Worm (Caenorhabditis elegans) whole organism, young adult: Measurements from ENCODE around the gene nrde-3.

ENCODE experiments used
- B0019.2 ChIP-seq: fragments of 200-800 bp; sonication (Bioruptor generic); conservative IDR thresholded peaks from 2 replicates; pipeline ENCODE4 v1.3.6; 2022; ENCODE audit warnings: missing genetic modification reagents, missing genetic modification characterization, missing compliant biosample characterization
- B0035.1 ChIP-seq: sonication (generic microtip); optimal IDR thresholded peaks from 2 replicates; lab custom pipeline; 2016; ENCODE audit warnings: missing genetic modification characterization, mild to moderate bottlenecking, missing compliant biosample characterization, missing genotype, missing genetic modification reagents
- D2030.7 ChIP-seq: fragments of 200-800 bp; sonication (Bioruptor generic); IDR thresholded peaks from 2 replicates; pipeline ENCODE4 v1.3.6; 2022; ENCODE audit warnings: missing genetic modification reagents, missing genetic modification characterization, missing compliant biosample characterization
- F10E7.11 ChIP-seq: sonication (generic microtip); optimal IDR thresholded peaks from 2 replicates; lab custom pipeline; 2017; ENCODE audit warnings: mild to moderate bottlenecking, missing genetic modification characterization, moderate library complexity, missing compliant biosample characterization
- F22D6.2 ChIP-seq: sonication (generic microtip); optimal IDR thresholded peaks from 2 replicates; lab custom pipeline; 2016; ENCODE audit warnings: mild to moderate bottlenecking, missing genetic modification characterization, missing compliant biosample characterization
- F23B12.7 ChIP-seq: sonication (generic microtip); optimal IDR thresholded peaks from 2 replicates; lab custom pipeline; 2017; ENCODE audit warnings: missing genetic modification characterization, mild to moderate bottlenecking, missing compliant biosample characterization, antibody characterized with exemption, moderate library complexity; ENCODE audit not compliant: insufficient read depth
- F49E8.2 ChIP-seq: sonication (generic microtip); optimal IDR thresholded peaks from 3 replicates; lab custom pipeline; 2017; ENCODE audit warnings: missing genetic modification characterization, mild to moderate bottlenecking, missing compliant biosample characterization, antibody characterized with exemption, moderate library complexity; ENCODE audit not compliant: insufficient read depth
- F55B11.4 ChIP-seq: sonication (generic microtip); optimal IDR thresholded peaks from 2 replicates; lab custom pipeline; 2016; ENCODE audit warnings: missing compliant biosample characterization, missing genetic modification characterization, borderline replicate concordance; ENCODE audit not compliant: insufficient read depth
- F57C9.4 ChIP-seq: sonication (generic microtip); optimal IDR thresholded peaks from 2 replicates; lab custom pipeline; 2017; ENCODE audit warnings: mild to moderate bottlenecking, missing genetic modification characterization, missing compliant biosample characterization
- K11D2.4 ChIP-seq: fragments of 200-800 bp; sonication (Bioruptor generic); IDR thresholded peaks from 2 replicates; pipeline ENCODE4 v1.3.6; 2022; ENCODE audit warnings: missing genetic modification reagents, missing genetic modification characterization, missing compliant biosample characterization
- Y53G8AR.9 ChIP-seq: fragments of 200-800 bp; sonication (Bioruptor generic); conservative IDR thresholded peaks from 2 replicates; pipeline ENCODE4 v1.3.6; 2022; ENCODE audit warnings: missing genetic modification reagents, missing genetic modification characterization, missing compliant biosample characterization
- Y95B8A.8 ChIP-seq: fragments of 200-800 bp; sonication (Bioruptor generic); IDR thresholded peaks from 2 replicates; pipeline ENCODE4 v1.3.6; 2022; ENCODE audit warnings: missing genetic modification reagents, missing genetic modification characterization, missing compliant biosample characterization
- ama-1 ChIP-seq, 3 experiments: fragments of 150-350 bp in 1 of 3; sonication (generic microtip) in 2 of 3; optimal IDR thresholded peaks; 2 replicates each; lab custom pipeline; 2014 to 2018; ENCODE audit warnings: missing biosample characterization in 2 of 3, missing genetic modification characterization in 2 of 3, missing genetic modification reagents in 2 of 3
- athp-1 ChIP-seq: sonication (generic microtip); optimal IDR thresholded peaks from 2 replicates; lab custom pipeline; 2017; ENCODE audit warnings: mild to moderate bottlenecking, missing genetic modification characterization, missing compliant biosample characterization
- attf-3 ChIP-seq: fragments of 200-800 bp; sonication (Bioruptor generic); conservative IDR thresholded peaks from 2 replicates; pipeline ENCODE4 v1.3.6; 2022; ENCODE audit warnings: missing genetic modification reagents, missing genetic modification characterization, missing compliant biosample characterization
- attf-5 ChIP-seq: fragments of 200-800 bp; sonication (Bioruptor generic); optimal IDR thresholded peaks from 2 replicates; lab custom pipeline; 2018; ENCODE audit warnings: mild to moderate bottlenecking, missing genetic modification characterization, missing compliant biosample characterization
- bed-1 ChIP-seq: fragments of 200-800 bp; sonication (Bioruptor generic); IDR thresholded peaks from 2 replicates; pipeline ENCODE4 v1.3.6; 2022; ENCODE audit warnings: missing genetic modification reagents, missing genetic modification characterization, missing compliant biosample characterization
- cebp-2 ChIP-seq: fragments of 200-800 bp; sonication (Bioruptor generic); IDR thresholded peaks from 2 replicates; pipeline ENCODE4 v1.3.6; 2022; ENCODE audit warnings: missing genetic modification characterization, missing compliant biosample characterization
- ceh-27 ChIP-seq: fragments of 200-800 bp; sonication (Bioruptor generic); optimal IDR thresholded peaks from 2 replicates; lab custom pipeline; 2018; ENCODE audit warnings: mild to moderate bottlenecking, missing genetic modification characterization, moderate library complexity, missing compliant biosample characterization
- ceh-91 ChIP-seq: fragments of 200-800 bp; sonication (Bioruptor generic); IDR thresholded peaks from 2 replicates; pipeline ENCODE4 v1.3.6; 2022; ENCODE audit warnings: missing genetic modification reagents, missing genetic modification characterization, missing compliant biosample characterization
- egl-18 ChIP-seq: fragments of 200-800 bp; sonication (Bioruptor generic); IDR thresholded peaks from 2 replicates; pipeline ENCODE4 v1.3.6; 2022; ENCODE audit warnings: missing genetic modification reagents, missing genetic modification characterization, missing compliant biosample characterization
- egl-44 ChIP-seq: fragments of 200-800 bp; sonication (Bioruptor generic); IDR thresholded peaks from 2 replicates; pipeline ENCODE4 v1.3.6; 2022; ENCODE audit warnings: missing genetic modification reagents, missing genetic modification characterization, missing compliant biosample characterization
- ekl-4 ChIP-seq: fragments of 200-800 bp; sonication (Bioruptor generic); IDR thresholded peaks from 2 replicates; pipeline ENCODE4 v1.3.6; 2022; ENCODE audit warnings: missing genetic modification reagents, missing genetic modification characterization, missing compliant biosample characterization
- gei-17 ChIP-seq: fragments of 200-800 bp; sonication (Bioruptor generic); optimal IDR thresholded peaks from 2 replicates; lab custom pipeline; 2018; ENCODE audit warnings: mild to moderate bottlenecking, missing genetic modification characterization, missing compliant biosample characterization
- hmg-20 ChIP-seq: fragments of 200-800 bp; sonication (Bioruptor generic); IDR thresholded peaks from 2 replicates; pipeline ENCODE4 v1.3.6; 2022; ENCODE audit warnings: missing genetic modification reagents, missing genetic modification characterization, missing compliant biosample characterization
- hsf-1 ChIP-seq: fragments of 200-800 bp; sonication (Bioruptor generic); IDR thresholded peaks from 2 replicates; pipeline ENCODE4 v1.3.6; 2022; ENCODE audit warnings: missing genetic modification reagents, missing genetic modification characterization, missing compliant biosample characterization
- let-607 ChIP-seq, 2 experiments: fragments of 200-800 bp in 1 of 2; sonication (Bioruptor generic) in 1 of 2; sonication (generic microtip) in 1 of 2; optimal IDR thresholded peaks; 2 replicates each; lab custom pipeline; 2016 to 2018; ENCODE audit warnings: mild to moderate bottlenecking in 2 of 2, missing compliant biosample characterization in 2 of 2, missing genetic modification characterization in 2 of 2, moderate library complexity in 2 of 2, missing genotype in 1 of 2
- lin-40 ChIP-seq: sonication (generic microtip); optimal IDR thresholded peaks from 2 replicates; lab custom pipeline; 2016; ENCODE audit warnings: missing genetic modification characterization, mild to moderate bottlenecking, missing compliant biosample characterization, missing genotype, missing genetic modification reagents
- lsl-1 ChIP-seq: fragments of 200-800 bp; sonication (Bioruptor generic); optimal IDR thresholded peaks from 2 replicates; lab custom pipeline; 2018; ENCODE audit warnings: mild to moderate bottlenecking, missing genetic modification characterization, moderate library complexity, missing compliant biosample characterization
- lsy-27 ChIP-seq: sonication (generic microtip); optimal IDR thresholded peaks from 2 replicates; lab custom pipeline; 2017; ENCODE audit warnings: missing genetic modification characterization, mild to moderate bottlenecking, missing compliant biosample characterization, antibody characterized with exemption, missing genotype, borderline replicate concordance; ENCODE audit not compliant: insufficient read depth
- madf-6 ChIP-seq: fragments of 200-800 bp; sonication (Bioruptor generic); IDR thresholded peaks from 2 replicates; pipeline ENCODE4 v1.3.6; 2022; ENCODE audit warnings: missing genetic modification reagents, missing genetic modification characterization, missing compliant biosample characterization
- mel-28 ChIP-seq: sonication (generic microtip); optimal IDR thresholded peaks from 2 replicates; lab custom pipeline; 2016; ENCODE audit warnings: borderline replicate concordance, mild to moderate bottlenecking, missing genetic modification characterization, missing compliant biosample characterization
- mes-4 ChIP-seq: sonication (generic microtip); optimal IDR thresholded peaks from 2 replicates; lab custom pipeline; 2016; ENCODE audit warnings: missing genotype, missing genetic modification characterization, missing compliant biosample characterization
- nfyb-1 ChIP-seq: fragments of 200-800 bp; sonication (Bioruptor generic); IDR thresholded peaks from 2 replicates; pipeline ENCODE4 v1.3.6; 2022; ENCODE audit warnings: missing genetic modification reagents, missing genetic modification characterization, missing compliant biosample characterization
- nhr-90 ChIP-seq: sonication (generic microtip); optimal IDR thresholded peaks from 2 replicates; lab custom pipeline; 2016; ENCODE audit warnings: missing genotype, mild to moderate bottlenecking, missing genetic modification characterization, missing compliant biosample characterization
- pbrm-1 ChIP-seq: fragments of 200-800 bp; sonication (Bioruptor generic); IDR thresholded peaks from 2 replicates; pipeline ENCODE4 v1.3.6; 2022; ENCODE audit warnings: missing genetic modification reagents, missing genetic modification characterization, missing compliant biosample characterization
- rcor-1 ChIP-seq: fragments of 200-800 bp; sonication (Bioruptor generic); IDR thresholded peaks from 2 replicates; pipeline ENCODE4 v1.3.6; 2022; ENCODE audit warnings: missing genetic modification reagents, missing genetic modification characterization, missing compliant biosample characterization
- rpc-1 ChIP-seq, 2 experiments: fragments of 150-350 bp in 1 of 2; sonication (generic microtip) in 1 of 2; optimal IDR thresholded peaks; 2 replicates each; lab custom pipeline; 2014 to 2018; ENCODE audit warnings: missing biosample characterization in 1 of 2, missing genetic modification characterization in 1 of 2, missing genetic modification reagents in 1 of 2, missing genotype in 1 of 2
- sdz-38 ChIP-seq: sonication (generic microtip); optimal IDR thresholded peaks from 2 replicates; lab custom pipeline; 2016; ENCODE audit warnings: missing genotype, missing genetic modification characterization, missing compliant biosample characterization
- sea-2 ChIP-seq: fragments of 200-800 bp; sonication (Bioruptor generic); IDR thresholded peaks from 2 replicates; pipeline ENCODE4 v1.3.6; 2022; ENCODE audit warnings: missing genetic modification characterization, missing compliant biosample characterization
- zfh-2 ChIP-seq: fragments of 200-800 bp; sonication (Bioruptor generic); conservative IDR thresholded peaks from 2 replicates; pipeline ENCODE4 v1.3.6; 2022; ENCODE audit warnings: missing genetic modification reagents, missing genetic modification characterization, missing compliant biosample characterization
- ztf-18 ChIP-seq: sonication (generic microtip); optimal IDR thresholded peaks from 2 replicates; lab custom pipeline; 2016; ENCODE audit warnings: missing genotype, mild to moderate bottlenecking, missing genetic modification characterization, missing compliant biosample characterization
- ztf-22 ChIP-seq: fragments of 200-800 bp; sonication (Bioruptor generic); optimal IDR thresholded peaks from 2 replicates; lab custom pipeline; 2018; ENCODE audit warnings: mild to moderate bottlenecking, missing genetic modification characterization, moderate library complexity, missing compliant biosample characterization
- ztf-25 ChIP-seq: fragments of 200-800 bp; sonication (Bioruptor generic); IDR thresholded peaks from 2 replicates; pipeline ENCODE4 v1.3.6; 2022; ENCODE audit warnings: missing genetic modification reagents, missing genetic modification characterization, missing compliant biosample characterization
- ztf-26 ChIP-seq: sonication (generic microtip); optimal IDR thresholded peaks from 2 replicates; lab custom pipeline; 2017; ENCODE audit warnings: missing genetic modification characterization, missing compliant biosample characterization
- ztf-6 ChIP-seq: fragments of 200-800 bp; sonication (Bioruptor generic); IDR thresholded peaks from 2 replicates; pipeline ENCODE4 v1.3.6; 2022; ENCODE audit warnings: missing genetic modification reagents, missing genetic modification characterization, missing compliant biosample characterization

The nrde-3 gene

ce11 chrX:353134-353669 lies 18.8 kb upstream of the nrde-3 start, which contains the start of gene sor-3:
Gene sor-3 (plus strand): TSS chrX:353619.
- TF ChIP-seq sdz-38 (tag; lab: Kevin White, UChicago) (no peak), nfyb-1 (GFP tag; lab: Robert Waterston, UW) (peak; percentile 85), K11D2.4 (GFP tag; lab: Robert Waterston, UW) (peak; percentile 68), Y53G8AR.9 (GFP tag; lab: Robert Waterston, UW) (peak; percentile 65; the same call in 1 of the 2 replicates), madf-6 (GFP tag; lab: Robert Waterston, UW) (peak; percentile 45; the same call in 1 of the 2 replicates), lin-40 (tag; lab: Kevin White, UChicago) (peak; percentile 91), bed-1 (GFP tag; lab: Robert Waterston, UW) (no peak), ama-1 (optimal IDR thresholded peaks at IDR 0.05; lab: Kevin White, UChicago) (no peak), ama-1 (GFP tag; optimal IDR thresholded peaks at IDR 0.05; lab: Kevin White, UChicago) (peak; percentile 44 to 60), hmg-20 (GFP tag; lab: Robert Waterston, UW) (0 out of 2 replicates have a peak, but pooled peaks have one; percentile 42), D2030.7 (GFP tag; lab: Robert Waterston, UW) (peak; percentile 84), rpc-1 (optimal IDR thresholded peaks at IDR 0.05; lab: Kevin White, UChicago) (peak; percentile 97), rpc-1 (tag; optimal IDR thresholded peaks at IDR 0.05; lab: Kevin White, UChicago) (peak; percentile 96), F49E8.2 (tag; lab: Kevin White, UChicago) (peak; percentile 43), nhr-90 (tag; lab: Kevin White, UChicago) (peak; percentile 84), F23B12.7 (tag; lab: Kevin White, UChicago) (peak; percentile 94), attf-5 (GFP tag; lab: Kevin White, UChicago) (peak; percentile 69), Y95B8A.8 (no peak), F55B11.4 (tag; lab: Kevin White, UChicago) (no peak), ztf-18 (tag; lab: Kevin White, UChicago) (peak; percentile 78), ztf-26 (tag; lab: Kevin White, UChicago) (peak; percentile 39), B0019.2 (GFP tag; lab: Robert Waterston, UW) (no peak), ceh-91 (GFP tag; lab: Robert Waterston, UW) (no peak), B0035.1 (peak; percentile 82), ceh-27 (GFP tag; lab: Kevin White, UChicago) (peak; percentile 42), zfh-2 (0 out of 2 replicates have a peak, but pooled peaks have one; percentile 30), mel-28 (tag; lab: Kevin White, UChicago) (peak; percentile 48), gei-17 (peak; percentile 17), F22D6.2 (tag; lab: Kevin White, UChicago) (peak; percentile 61), egl-44 (GFP tag; lab: Robert Waterston, UW) (peak; percentile 76; the same call in 1 of the 2 replicates), rcor-1 (GFP tag; lab: Robert Waterston, UW) (peak; percentile 76), ztf-6 (peak; percentile 24; the same call in 1 of the 2 replicates), ekl-4 (GFP tag; lab: Robert Waterston, UW) (peak; percentile 67), lsy-27 (tag; lab: Kevin White, UChicago) (peak; percentile 74), ztf-22 (no peak), cebp-2 (peak; percentile 62; the same call in 1 of the 2 replicates), sea-2 (GFP tag; lab: Robert Waterston, UW) (no peak), lsl-1 (GFP tag; lab: Kevin White, UChicago) (peak; percentile 0), pbrm-1 (GFP tag; lab: Robert Waterston, UW) (peak; percentile 79), mes-4 (peak; percentile 66), athp-1 (tag; lab: Kevin White, UChicago) (peak; percentile 26), ztf-25 (GFP tag; lab: Robert Waterston, UW) (peak; percentile 88), F57C9.4 (tag; lab: Kevin White, UChicago) (no peak), F10E7.11 (tag; lab: Kevin White, UChicago) (no peak), egl-18 (GFP tag; lab: Robert Waterston, UW) (0 out of 2 replicates have a peak, but pooled peaks have one; percentile 22), hsf-1 (no peak), attf-3 (GFP tag; lab: Robert Waterston, UW) (peak; percentile 82), let-607 (tag; optimal IDR thresholded peaks at IDR 0.05; lab: Kevin White, UChicago) (peak; percentile 62 to 76)
